Worm (Caenorhabditis elegans) whole organism, L1 larva: ENCODE data around the gene srj-23.

Experiments used
- C04F5.9 ChIP-seq: sonication (generic microtip); optimal IDR thresholded peaks from 2 replicates; lab custom pipeline; 2016; ENCODE audit warnings: missing genetic modification characterization, missing compliant biosample characterization
- C34B4.2 ChIP-seq: sonication (generic microtip); optimal IDR thresholded peaks from 2 replicates; lab custom pipeline; 2017; ENCODE audit warnings: mild to moderate bottlenecking, missing genetic modification characterization, missing compliant biosample characterization
- F16B12.6 ChIP-seq: fragments of 150-350 bp; optimal IDR thresholded peaks from 2 replicates; lab custom pipeline; 2014; ENCODE audit warnings: missing biosample characterization, missing genetic modification characterization
- aly-2 ChIP-seq: fragments of 150-350 bp; optimal IDR thresholded peaks from 2 replicates; lab custom pipeline; 2014; ENCODE audit warnings: missing biosample characterization, missing genetic modification characterization
- ama-1 ChIP-seq: fragments of 150-350 bp; optimal IDR thresholded peaks from 2 replicates; lab custom pipeline; 2014
- blmp-1 ChIP-seq: fragments of 150-350 bp; optimal IDR thresholded peaks from 2 replicates; lab custom pipeline; 2014; ENCODE audit warnings: missing biosample characterization, missing genetic modification characterization
- ceh-63 ChIP-seq: fragments of 200-800 bp; sonication (Bioruptor generic); optimal IDR thresholded peaks from 2 replicates; lab custom pipeline; 2018; ENCODE audit warnings: mild to moderate bottlenecking, missing genetic modification characterization, missing compliant biosample characterization
- ceh-82 ChIP-seq, 3 experiments: fragments of 150-350 bp in 1 of 3; sonication (generic microtip) in 2 of 3; optimal IDR thresholded peaks; 2 replicates each; lab custom pipeline; 2014 to 2017; ENCODE audit warnings: missing biosample characterization in 3 of 3, missing genetic modification characterization in 3 of 3
- dpl-1 ChIP-seq, 3 experiments: fragments of 150-350 bp in 2 of 3; sonication (generic microtip) in 1 of 3; optimal IDR thresholded peaks; 2 replicates each; lab custom pipeline; 2014 to 2017; ENCODE audit warnings: missing biosample characterization in 3 of 3, missing genetic modification characterization in 3 of 3, missing genetic modification reagents in 3 of 3
- efl-1 ChIP-seq, 4 experiments: fragments of 150-350 bp; optimal IDR thresholded peaks in 3 of 4; peaks in 1 of 4; 1 replicate in 1 of 4; 2 replicates in 3 of 4; lab custom pipeline; 2014; ENCODE audit warnings: missing biosample characterization in 2 of 4, missing genetic modification characterization in 2 of 4, missing genetic modification reagents in 2 of 4
- efl-3 ChIP-seq: fragments of 200-800 bp; sonication (Bioruptor generic); optimal IDR thresholded peaks from 2 replicates; lab custom pipeline; 2018; ENCODE audit warnings: mild to moderate bottlenecking, missing genetic modification characterization, missing compliant biosample characterization
- egl-13 ChIP-seq: sonication (generic microtip); optimal IDR thresholded peaks from 2 replicates; lab custom pipeline; 2016; ENCODE audit warnings: missing genotype, missing genetic modification reagents, missing genetic modification characterization, missing compliant biosample characterization
- egl-27 ChIP-seq, 2 experiments: fragments of 150-350 bp in 1 of 2; sonication (generic microtip); optimal IDR thresholded peaks; 3 replicates each; lab custom pipeline; 2017 to 2018; ENCODE audit warnings: missing biosample characterization in 2 of 2, missing genetic modification characterization in 2 of 2, missing genetic modification reagents in 2 of 2
- elt-3 ChIP-seq, 6 experiments: fragments of 150-350 bp in 1 of 6; sonication (generic microtip); optimal IDR thresholded peaks; 2 replicates each; lab custom pipeline; 2017 to 2018; ENCODE audit warnings: missing biosample characterization in 6 of 6, missing genetic modification characterization in 6 of 6, inconsistent platforms in 1 of 6
- ets-5 ChIP-seq: fragments of 200-800 bp; sonication (Bioruptor generic); IDR thresholded peaks from 2 replicates; pipeline ENCODE4 v1.3.6; 2022; ENCODE audit warnings: missing genetic modification characterization, missing compliant biosample characterization
- fkh-10 ChIP-seq: sonication (generic microtip); optimal IDR thresholded peaks from 2 replicates; lab custom pipeline; 2017; ENCODE audit warnings: missing biosample characterization, missing genetic modification reagents, missing genetic modification characterization
- fkh-8 ChIP-seq: sonication (generic microtip); optimal IDR thresholded peaks from 2 replicates; lab custom pipeline; 2016; ENCODE audit warnings: mild to moderate bottlenecking, missing genetic modification characterization, missing compliant biosample characterization
- fos-1 ChIP-seq: fragments of 150-350 bp; optimal IDR thresholded peaks from 2 replicates; lab custom pipeline; 2014; ENCODE audit warnings: missing biosample characterization, missing genetic modification characterization
- grh-1 ChIP-seq: fragments of 200-800 bp; sonication (Bioruptor generic); IDR thresholded peaks from 2 replicates; pipeline ENCODE4 v1.3.6; 2022; ENCODE audit warnings: missing genetic modification reagents, missing genetic modification characterization, missing compliant biosample characterization
- hpl-2 ChIP-seq: fragments of 150-350 bp; optimal IDR thresholded peaks from 2 replicates; lab custom pipeline; 2014; ENCODE audit warnings: missing biosample characterization, missing genetic modification reagents, missing genetic modification characterization
- irx-1 ChIP-seq: sonication (generic microtip); optimal IDR thresholded peaks from 2 replicates; lab custom pipeline; 2016; ENCODE audit warnings: missing genetic modification characterization, missing compliant biosample characterization
- isw-1 ChIP-seq: fragments of 200-800 bp; sonication (Bioruptor generic); IDR thresholded peaks from 2 replicates; pipeline ENCODE4 v1.3.6; 2022; ENCODE audit warnings: missing genetic modification characterization, missing compliant biosample characterization
- lin-13 ChIP-seq: fragments of 150-350 bp; optimal IDR thresholded peaks from 2 replicates; lab custom pipeline; 2014; ENCODE audit warnings: missing biosample characterization, missing genetic modification reagents, missing genetic modification characterization
- lin-14 ChIP-seq: fragments of 200-800 bp; sonication (Bioruptor generic); optimal IDR thresholded peaks from 2 replicates; lab custom pipeline; 2018; ENCODE audit warnings: mild to moderate bottlenecking, missing genetic modification characterization, moderate library complexity, missing compliant biosample characterization
- lin-35 ChIP-seq, 2 experiments: fragments of 150-350 bp; optimal IDR thresholded peaks; 2 replicates each; lab custom pipeline; 2014; ENCODE audit warnings: missing biosample characterization in 2 of 2, missing genetic modification characterization in 2 of 2, missing genetic modification reagents in 2 of 2
- lir-3 ChIP-seq: sonication (generic microtip); optimal IDR thresholded peaks from 2 replicates; lab custom pipeline; 2016; ENCODE audit warnings: mild to moderate bottlenecking, missing genetic modification characterization, moderate library complexity, missing compliant biosample characterization; ENCODE audit not compliant: poor library complexity
- lsy-2 ChIP-seq, 2 experiments: fragments of 150-350 bp; optimal IDR thresholded peaks; 2 replicates each; lab custom pipeline; 2014; ENCODE audit warnings: missing biosample characterization in 2 of 2, missing genetic modification characterization in 2 of 2
- mdl-1 ChIP-seq, 2 experiments: fragments of 150-350 bp; optimal IDR thresholded peaks; 2 replicates each; lab custom pipeline; 2014 to 2017; ENCODE audit warnings: missing biosample characterization in 2 of 2, missing genetic modification characterization in 2 of 2, inconsistent platforms in 1 of 2
- mef-2 ChIP-seq: fragments of 150-350 bp; optimal IDR thresholded peaks from 2 replicates; lab custom pipeline; 2014; ENCODE audit warnings: missing biosample characterization, missing genetic modification characterization
- mep-1 ChIP-seq: fragments of 150-350 bp; optimal IDR thresholded peaks from 2 replicates; lab custom pipeline; 2014; ENCODE audit warnings: missing biosample characterization, missing genetic modification characterization
- nhr-19 ChIP-seq: fragments of 200-800 bp; sonication (Bioruptor generic); conservative IDR thresholded peaks from 2 replicates; pipeline ENCODE4 v1.3.6; 2022; ENCODE audit warnings: missing genetic modification characterization, missing compliant biosample characterization
- nhr-20 ChIP-seq: sonication (generic microtip); optimal IDR thresholded peaks from 2 replicates; lab custom pipeline; 2016; ENCODE audit warnings: mild to moderate bottlenecking, missing genetic modification characterization, missing compliant biosample characterization
- nhr-237 ChIP-seq: fragments of 150-350 bp; optimal IDR thresholded peaks from 2 replicates; lab custom pipeline; 2014; ENCODE audit warnings: missing biosample characterization, missing genetic modification characterization
- nhr-28 ChIP-seq: fragments of 150-350 bp; optimal IDR thresholded peaks from 2 replicates; lab custom pipeline; 2014; ENCODE audit warnings: missing biosample characterization, missing genetic modification characterization
- nhr-47 ChIP-seq: sonication (generic microtip); optimal IDR thresholded peaks from 2 replicates; lab custom pipeline; 2016; ENCODE audit warnings: mild to moderate bottlenecking, missing genetic modification characterization, moderate library complexity, missing compliant biosample characterization
- nhr-77 ChIP-seq: fragments of 150-350 bp; optimal IDR thresholded peaks from 2 replicates; lab custom pipeline; 2014; ENCODE audit warnings: missing biosample characterization, missing genetic modification characterization
- nhr-85 ChIP-seq: sonication (generic microtip); peaks from one replicate; lab custom pipeline; 2016; ENCODE audit warnings: missing genetic modification characterization, inconsistent platforms, missing compliant biosample characterization
- pax-3 ChIP-seq: fragments of 200-800 bp; sonication (Bioruptor generic); optimal IDR thresholded peaks from 2 replicates; lab custom pipeline; 2018; ENCODE audit warnings: mild to moderate bottlenecking, missing genetic modification characterization, moderate library complexity, missing compliant biosample characterization
- pqm-1 ChIP-seq: sonication (generic microtip); optimal IDR thresholded peaks from 3 replicates; lab custom pipeline; 2017; ENCODE audit warnings: missing biosample characterization, missing genetic modification characterization
- rnt-1 ChIP-seq: sonication (generic microtip); optimal IDR thresholded peaks from 2 replicates; lab custom pipeline; 2016; ENCODE audit warnings: mild to moderate bottlenecking, missing genetic modification characterization, moderate library complexity, missing compliant biosample characterization
- sptf-1 ChIP-seq: fragments of 150-350 bp; optimal IDR thresholded peaks from 2 replicates; lab custom pipeline; 2014; ENCODE audit warnings: missing biosample characterization, missing genetic modification characterization
- tbx-2 ChIP-seq: sonication (generic microtip); optimal IDR thresholded peaks from 2 replicates; lab custom pipeline; 2016; ENCODE audit warnings: missing genetic modification characterization, missing compliant biosample characterization
- unc-130 ChIP-seq: fragments of 150-350 bp; optimal IDR thresholded peaks from 2 replicates; lab custom pipeline; 2017; ENCODE audit warnings: missing biosample characterization, missing genetic modification characterization, inconsistent platforms
- unc-62 ChIP-seq: fragments of 150-350 bp; optimal IDR thresholded peaks from 2 replicates; lab custom pipeline; 2014; ENCODE audit warnings: missing biosample characterization, missing genetic modification reagents, missing genetic modification characterization
- unc-86 ChIP-seq: sonication (generic microtip); optimal IDR thresholded peaks from 2 replicates; lab custom pipeline; 2016; ENCODE audit warnings: missing genetic modification characterization, missing compliant biosample characterization
- ztf-4 ChIP-seq: fragments of 150-350 bp; optimal IDR thresholded peaks from 2 replicates; lab custom pipeline; 2014; ENCODE audit warnings: missing biosample characterization, missing genetic modification characterization

The srj-23 gene

ce11 chrV:1434398-1434797 lies 17.0 kb upstream of the srj-23 start:
- TF ChIP-seq nhr-47 (no peak), efl-1 (optimal IDR thresholded peaks at IDR 0.05; lab: Kevin White, UChicago) (no peak), efl-1 (GFP tag; optimal IDR thresholded peaks at IDR 0.05 in 1 of 2; lab: Kevin White, UChicago) (peak in 1 of 2 experiments; percentile 87), isw-1 (no peak), fkh-10 (no peak), lir-3 (tag; lab: Kevin White, UChicago) (no peak), ceh-82 (tag; optimal IDR thresholded peaks at IDR 0.05; lab: Kevin White, UChicago) (no peak), sptf-1 (tag; lab: Kevin White, UChicago) (no peak), ztf-4 (tag; lab: Kevin White, UChicago) (no peak), efl-3 (GFP tag; lab: Kevin White, UChicago) (no peak), fos-1 (tag; lab: Kevin White, UChicago) (no peak), dpl-1 (GFP tag; optimal IDR thresholded peaks at IDR 0.05; lab: Kevin White, UChicago) (peak in 1 of 3 experiments; percentile 11), egl-27 (tag; optimal IDR thresholded peaks at IDR 0.05; lab: Kevin White, UChicago) (no peak), pqm-1 (tag; lab: Kevin White, UChicago) (no peak), aly-2 (tag; lab: Kevin White, UChicago) (no peak), unc-62 (GFP tag; lab: Kevin White, UChicago) (no peak)

- TF ChIP-seq efl-1 (optimal IDR thresholded peaks at IDR 0.05; lab: Kevin White, UChicago) (no peak), efl-1 (GFP tag; optimal IDR thresholded peaks at IDR 0.05 in 1 of 2; lab: Kevin White, UChicago) (peak in 1 of 2 experiments; percentile 93), nhr-19 (no peak), unc-86 (tag; lab: Kevin White, UChicago) (no peak), F16B12.6 (tag; lab: Kevin White, UChicago) (no peak)
Measured at ce11 chrV:1435106-1435505, 16.3 kb upstream of the srj-23 start.

ce11 chrV:1438205-1438604 lies 13.2 kb upstream of the srj-23 start:
- TF ChIP-seq ets-5 (GFP tag; lab: Robert Waterston, UW), result no peak
- TF ChIP-seq blmp-1 (tag; lab: Kevin White, UChicago), result peak; percentile 52
- TF ChIP-seq lin-14, result peak; percentile 52
- TF ChIP-seq grh-1 (GFP tag; lab: Robert Waterston, UW), result peak; percentile 47; the same call in 1 of the 2 replicates
- TF ChIP-seq nhr-237 (tag; lab: Kevin White, UChicago), result no peak
- no peak for TF ChIP-seq nhr-19
- TF ChIP-seq tbx-2 (tag; lab: Kevin White, UChicago), result peak; percentile 25
- peak; percentile 12 for TF ChIP-seq nhr-20
- TF ChIP-seq elt-3 (tag; optimal IDR thresholded peaks at IDR 0.05; lab: Kevin White, UChicago), result peak in 2 of 6 experiments; percentile 12 to 65

DNA sequence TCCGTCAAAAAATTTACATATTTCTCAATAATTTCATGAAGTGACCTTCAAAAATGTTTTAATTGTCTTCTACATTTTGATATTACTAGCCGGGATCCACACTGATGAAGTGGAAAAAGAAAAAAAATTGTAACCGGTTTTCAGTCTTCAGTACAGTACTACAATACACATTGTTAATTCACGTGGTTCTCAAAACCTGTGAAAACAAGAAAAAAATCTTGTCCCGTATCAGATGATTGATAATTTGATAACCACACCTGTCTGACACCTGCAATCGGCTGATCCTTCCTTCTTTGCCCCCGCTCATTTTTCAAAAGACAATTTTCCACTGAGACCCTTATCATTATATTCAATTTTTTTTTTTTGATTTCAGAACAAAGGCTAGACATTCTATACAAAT lies 12.6 kb upstream of the srj-23 start, which contains the start of gene R09B5.11:
Gene R09B5.11 (plus strand): TSS at position 374 of the 400 bp plus-strand sequence.
- no peak for TF ChIP-seq sptf-1 (tag; lab: Kevin White, UChicago)
- TF ChIP-seq rnt-1 (tag; lab: Kevin White, UChicago), result no peak
- TF ChIP-seq mef-2 (tag; lab: Kevin White, UChicago), result no peak
- peak; percentile 84 for TF ChIP-seq lin-14
- TF ChIP-seq nhr-28 (tag; lab: Kevin White, UChicago), result no peak
- TF ChIP-seq lin-13 (GFP tag; lab: Kevin White, UChicago), result no peak
- no peak for TF ChIP-seq C34B4.2 (tag; lab: Kevin White, UChicago)
- peak; percentile 89 for TF ChIP-seq nhr-85
- peak; percentile 7 for TF ChIP-seq blmp-1 (tag; lab: Kevin White, UChicago)
- TF ChIP-seq egl-27 (tag; optimal IDR thresholded peaks at IDR 0.05; lab: Kevin White, UChicago), result no peak
- TF ChIP-seq nhr-77 (tag; lab: Kevin White, UChicago), result no peak
- peak in 1 of 2 experiments; percentile 23 for TF ChIP-seq lsy-2 (tag; optimal IDR thresholded peaks at IDR 0.05; lab: Kevin White, UChicago)
- no peak for TF ChIP-seq ama-1 (lab: Kevin White, UChicago)
- no peak for TF ChIP-seq hpl-2
- no peak for TF ChIP-seq mdl-1 (tag; optimal IDR thresholded peaks at IDR 0.05; lab: Kevin White, UChicago)
- TF ChIP-seq C04F5.9, result no peak
- no peak for TF ChIP-seq ceh-63 (GFP tag; lab: Kevin White, UChicago)
- no peak for TF ChIP-seq ets-5 (GFP tag; lab: Robert Waterston, UW)
- TF ChIP-seq F16B12.6 (tag; lab: Kevin White, UChicago), result no peak
- no peak for TF ChIP-seq efl-3 (GFP tag; lab: Kevin White, UChicago)
- TF ChIP-seq fkh-8 (tag; lab: Kevin White, UChicago), result no peak
- TF ChIP-seq pax-3, result no peak
- TF ChIP-seq irx-1 (tag; lab: Kevin White, UChicago), result no peak
- peak; percentile 24 for TF ChIP-seq unc-130 (tag; lab: Kevin White, UChicago)
- peak; percentile 65 for TF ChIP-seq nhr-20
- TF ChIP-seq mep-1 (tag; lab: Kevin White, UChicago), result no peak
- no peak for TF ChIP-seq lin-35 (GFP tag; optimal IDR thresholded peaks at IDR 0.05; lab: Kevin White, UChicago)
- TF ChIP-seq efl-1 (optimal IDR thresholded peaks at IDR 0.05; lab: Kevin White, UChicago), result no peak
- TF ChIP-seq efl-1 (GFP tag; optimal IDR thresholded peaks at IDR 0.05 in 1 of 2; lab: Kevin White, UChicago), result peak in 1 of 2 experiments; percentile 58
- no peak for TF ChIP-seq egl-13 (tag; lab: Kevin White, UChicago)
